Fruit fly (Drosophila melanogaster): ENCODE data around the gene mil.
"Not testable (repeated sequence)": the region's sequence is repeated elsewhere in the genome, so short reads cannot be mapped to it uniquely, and the experiment has no call there.

The mil gene

dm6 chr3R:27957967-27958366, 45.7 kb downstream of the mil start:
- TF ChIP-seq Dll (optimal IDR thresholded peaks at IDR 0.05) (no peak), CG8478 (optimal IDR thresholded peaks at IDR 0.05) (no peak), pan (optimal IDR thresholded peaks at IDR 0.05) (no peak), usp (GFP tag; optimal IDR thresholded peaks at IDR 0.05) (no peak), psq (optimal IDR thresholded peaks at IDR 0.05) (no peak), EcR (GFP tag; optimal IDR thresholded peaks at IDR 0.05) (no peak)

dm6 chr3R:27959145-27959544, 46.9 kb downstream of the mil start, which contains the start of the genes CG42487 and CG4884:
TSS of gene CG42487 (minus strand) at chr3R:27959245.
TSS of gene CG4884 (minus strand) at chr3R:27959245.
- TF ChIP-seq EcR (GFP tag; optimal IDR thresholded peaks at IDR 0.05); usp (GFP tag; optimal IDR thresholded peaks at IDR 0.05); psq (optimal IDR thresholded peaks at IDR 0.05): not testable (repeated sequence)

DNA sequence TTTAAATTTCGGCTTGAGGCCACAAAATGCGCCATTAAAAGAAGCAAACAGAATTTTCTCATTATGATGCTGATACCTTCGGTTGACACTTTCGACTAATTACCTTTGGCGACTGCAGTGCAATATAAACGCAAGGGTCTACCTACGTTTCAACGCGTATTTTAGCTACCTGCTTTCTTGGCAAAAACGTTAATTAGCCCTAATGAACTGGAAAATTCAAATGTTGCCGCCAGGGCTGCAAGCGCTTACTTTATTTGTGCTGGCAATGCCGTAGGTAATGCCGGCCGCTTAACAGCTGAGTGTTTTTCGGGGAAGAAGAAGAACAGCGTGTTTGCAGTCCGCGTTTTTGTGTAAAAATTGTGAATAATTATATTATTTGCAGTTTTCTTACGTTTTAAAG, 48.2 kb downstream of the mil start, which contains the start of gene CG31253:
Gene CG31253, minus strand, starts transcription at position 101 of the 400 bp plus-strand sequence.
- TF ChIP-seq Dll (optimal IDR thresholded peaks at IDR 0.05); usp (GFP tag; optimal IDR thresholded peaks at IDR 0.05); psq (optimal IDR thresholded peaks at IDR 0.05): not testable (repeated sequence)

DNA sequence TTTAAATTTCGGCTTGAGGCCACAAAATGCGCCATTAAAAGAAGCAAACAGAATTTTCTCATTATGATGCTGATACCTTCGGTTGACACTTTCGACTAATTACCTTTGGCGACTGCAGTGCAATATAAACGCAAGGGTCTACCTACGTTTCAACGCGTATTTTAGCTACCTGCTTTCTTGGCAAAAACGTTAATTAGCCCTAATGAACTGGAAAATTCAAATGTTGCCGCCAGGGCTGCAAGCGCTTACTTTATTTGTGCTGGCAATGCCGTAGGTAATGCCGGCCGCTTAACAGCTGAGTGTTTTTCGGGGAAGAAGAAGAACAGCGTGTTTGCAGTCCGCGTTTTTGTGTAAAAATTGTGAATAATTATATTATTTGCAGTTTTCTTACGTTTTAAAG, 50.9 kb downstream of the mil start, which contains the start of the genes CG31131 and CG4849:
Gene CG31131, minus strand, starts transcription at position 101 of the 400 bp plus-strand sequence.
Gene CG4849, plus strand, starts transcription at position 297 of the 400 bp plus-strand sequence.
- not testable (repeated sequence) for TF ChIP-seq EcR (GFP tag; optimal IDR thresholded peaks at IDR 0.05); Dll (optimal IDR thresholded peaks at IDR 0.05); usp (GFP tag; optimal IDR thresholded peaks at IDR 0.05)

All from whole organism.